Worm (Caenorhabditis elegans): Measurements from ENCODE around the gene sru-20.

sru-20 gene

ce11 chrIV:12522521-12522920 is 27.2 kb downstream of the sru-20 start, which contains the start of gene sru-13:
Gene sru-13 (minus strand): TSS chrIV:12522621.
- TF ChIP-seq pat-9 (tag; optimal IDR thresholded peaks at IDR 0.05) = no peak
- no peak for TF ChIP-seq madf-2 (tag; optimal IDR thresholded peaks at IDR 0.05)
- TF ChIP-seq elt-2 (tag; optimal IDR thresholded peaks at IDR 0.05) = no peak
- TF ChIP-seq pha-2 (tag; optimal IDR thresholded peaks at IDR 0.05) = no peak
- TF ChIP-seq elt-4 (tag; optimal IDR thresholded peaks at IDR 0.05) = no peak
- TF ChIP-seq unc-42 (tag; optimal IDR thresholded peaks at IDR 0.05) = no peak
- TF ChIP-seq ets-4 (tag; optimal IDR thresholded peaks at IDR 0.05) = no peak
- no peak for TF ChIP-seq Y22D7AL.16 (tag; optimal IDR thresholded peaks at IDR 0.05)
- TF ChIP-seq tbx-2 (tag; optimal IDR thresholded peaks at IDR 0.05) = no peak
- TF ChIP-seq hlh-6 (tag; optimal IDR thresholded peaks at IDR 0.05) = no peak
- TF ChIP-seq sox-2 (GFP tag; IDR thresholded peaks at IDR 0.05) = no peak
- TF ChIP-seq ceh-24 (tag; optimal IDR thresholded peaks at IDR 0.05) = no peak
- no peak for TF ChIP-seq ceh-34 (tag; optimal IDR thresholded peaks at IDR 0.05)

- no peak for TF ChIP-seq tbx-2 (tag; optimal IDR thresholded peaks at IDR 0.05)
- TF ChIP-seq unc-55 (GFP tag; optimal IDR thresholded peaks at IDR 0.05) = no peak
- no peak for TF ChIP-seq unc-3 (GFP tag; conservative IDR thresholded peaks at IDR 0.05)
- no peak for TF ChIP-seq unc-3 (tag; optimal IDR thresholded peaks at IDR 0.05)
- TF ChIP-seq lin-11 (tag; optimal IDR thresholded peaks at IDR 0.05) = no peak
- TF ChIP-seq ref-2 (tag; optimal IDR thresholded peaks at IDR 0.05) = no peak
- no peak for TF ChIP-seq zip-5 (tag; optimal IDR thresholded peaks at IDR 0.05)
- no peak for TF ChIP-seq odd-2 (tag; optimal IDR thresholded peaks at IDR 0.05)
- TF ChIP-seq hlh-30 (tag; optimal IDR thresholded peaks at IDR 0.05; ENCODE audit: insufficient read depth) = no peak
- no peak for TF ChIP-seq pax-1 (tag; optimal IDR thresholded peaks at IDR 0.05)
- no peak for TF ChIP-seq gmeb-2 (tag; optimal IDR thresholded peaks at IDR 0.05)
- TF ChIP-seq ets-4 (tag; optimal IDR thresholded peaks at IDR 0.05) = no peak
- no peak for TF ChIP-seq C38D4.7 (GFP tag; optimal IDR thresholded peaks at IDR 0.05)
- no peak for TF ChIP-seq elt-4 (tag; optimal IDR thresholded peaks at IDR 0.05)
- TF ChIP-seq fkh-10 (GFP tag; optimal IDR thresholded peaks at IDR 0.05) = no peak
- TF ChIP-seq tbx-7 (tag; optimal IDR thresholded peaks at IDR 0.05) = no peak
- no peak for TF ChIP-seq pat-9 (tag; optimal IDR thresholded peaks at IDR 0.05)
- no peak for TF ChIP-seq ceh-14 (tag; optimal IDR thresholded peaks at IDR 0.05)
- TF ChIP-seq pqm-1 (tag; optimal IDR thresholded peaks at IDR 0.05) = no peak
- TF ChIP-seq ceh-6 (GFP tag; optimal IDR thresholded peaks at IDR 0.05) = no peak
- TF ChIP-seq sox-2 (GFP tag; IDR thresholded peaks at IDR 0.05) = no peak
These were observed 30.1 kb downstream of the sru-20 start, which contains the start of gene eak-4 for ce11 chrIV:12525409-12525808. Gene eak-4 (minus strand): TSS chrIV:12525509.

- no peak for TF ChIP-seq pat-9 (tag; optimal IDR thresholded peaks at IDR 0.05)
- TF ChIP-seq hlh-30 (tag; optimal IDR thresholded peaks at IDR 0.05; ENCODE audit: insufficient read depth) = no peak
- TF ChIP-seq unc-86 (tag; optimal IDR thresholded peaks at IDR 0.05) = no peak
- no peak for TF ChIP-seq ama-1 (optimal IDR thresholded peaks at IDR 0.05)
- no peak for TF ChIP-seq pqm-1 (tag; optimal IDR thresholded peaks at IDR 0.05)
These were observed 31.9 kb downstream of the sru-20 start, which contains the start of gene F53B2.8 for ce11 chrIV:12527217-12527616. Gene F53B2.8 (minus strand): TSS chrIV:12527396.

- TF ChIP-seq che-1 (tag; optimal IDR thresholded peaks at IDR 0.05) (no peak), dmd-4 (tag; optimal IDR thresholded peaks at IDR 0.05; ENCODE audit: borderline replicate concordance) (no peak), pat-9 (tag; optimal IDR thresholded peaks at IDR 0.05) (no peak), ceh-18 (tag; optimal IDR thresholded peaks at IDR 0.05) (no peak), ceh-2 (tag; optimal IDR thresholded peaks at IDR 0.05) (no peak), ceh-31 (tag; optimal IDR thresholded peaks at IDR 0.05) (no peak), F13H6.1 (tag; optimal IDR thresholded peaks at IDR 0.05) (no peak), ref-2 (tag; optimal IDR thresholded peaks at IDR 0.05) (no peak), nhr-232 (tag; optimal IDR thresholded peaks at IDR 0.05) (no peak), tbx-7 (tag; optimal IDR thresholded peaks at IDR 0.05) (no peak), unc-42 (tag; optimal IDR thresholded peaks at IDR 0.05) (no peak), sox-2 (GFP tag; IDR thresholded peaks at IDR 0.05) (no peak), pqm-1 (tag; optimal IDR thresholded peaks at IDR 0.05) (no peak), lim-6 (tag; optimal IDR thresholded peaks at IDR 0.05) (no peak), ama-1 (optimal IDR thresholded peaks at IDR 0.05) (no peak), unc-86 (tag; optimal IDR thresholded peaks at IDR 0.05) (no peak), syd-9 (tag; optimal IDR thresholded peaks at IDR 0.05) (no peak), K02D7.2 (tag; optimal IDR thresholded peaks at IDR 0.05) (no peak)
These were observed 35.8 kb downstream of the sru-20 start, which contains the start of gene F53B2.5 for ce11 chrIV:12531047-12531446. Gene F53B2.5 (minus strand): TSS chrIV:12531147.
